Worm (Caenorhabditis elegans) whole organism, young adult: Measurements from ENCODE around the gene ymel-1.

Experiments
- B0019.2 ChIP-seq: fragments of 200-800 bp; sonication (Bioruptor generic); conservative IDR thresholded peaks from 2 replicates; pipeline ENCODE4 v1.3.6; 2022; ENCODE audit warnings: missing genetic modification reagents, missing genetic modification characterization, missing compliant biosample characterization
- B0035.1 ChIP-seq: sonication (generic microtip); optimal IDR thresholded peaks from 2 replicates; lab custom pipeline; 2016; ENCODE audit warnings: missing genetic modification characterization, mild to moderate bottlenecking, missing compliant biosample characterization, missing genotype, missing genetic modification reagents
- C06A6.2 ChIP-seq: fragments of 200-800 bp; sonication (Bioruptor generic); conservative IDR thresholded peaks from 2 replicates; pipeline ENCODE4 v1.3.6; 2022; ENCODE audit warnings: missing genetic modification characterization, missing compliant biosample characterization
- F10E7.11 ChIP-seq: sonication (generic microtip); optimal IDR thresholded peaks from 2 replicates; lab custom pipeline; 2017; ENCODE audit warnings: mild to moderate bottlenecking, missing genetic modification characterization, moderate library complexity, missing compliant biosample characterization
- F23B12.7 ChIP-seq: sonication (generic microtip); optimal IDR thresholded peaks from 2 replicates; lab custom pipeline; 2017; ENCODE audit warnings: missing genetic modification characterization, mild to moderate bottlenecking, missing compliant biosample characterization, antibody characterized with exemption, moderate library complexity; ENCODE audit not compliant: insufficient read depth
- F37B4.10 ChIP-seq: fragments of 200-800 bp; sonication (Bioruptor generic); IDR thresholded peaks from 2 replicates; pipeline ENCODE4 v1.3.6; 2022; ENCODE audit warnings: missing genetic modification characterization, missing compliant biosample characterization
- F52B5.7 ChIP-seq: sonication (generic microtip); optimal IDR thresholded peaks from 2 replicates; lab custom pipeline; 2016; ENCODE audit warnings: mild to moderate bottlenecking, missing genetic modification characterization, missing compliant biosample characterization
- K12H6.12 ChIP-seq: fragments of 200-800 bp; sonication (Bioruptor generic); optimal IDR thresholded peaks from 2 replicates; lab custom pipeline; 2018; ENCODE audit warnings: mild to moderate bottlenecking, missing genetic modification characterization, missing compliant biosample characterization
- Y79H2A.3 ChIP-seq: fragments of 200-800 bp; sonication (Bioruptor generic); conservative IDR thresholded peaks from 2 replicates; pipeline ENCODE4 v1.3.6; 2022; ENCODE audit warnings: missing genetic modification reagents, missing genetic modification characterization, missing compliant biosample characterization
- Y95B8A.8 ChIP-seq: fragments of 200-800 bp; sonication (Bioruptor generic); IDR thresholded peaks from 2 replicates; pipeline ENCODE4 v1.3.6; 2022; ENCODE audit warnings: missing genetic modification reagents, missing genetic modification characterization, missing compliant biosample characterization
- aptf-2 ChIP-seq: fragments of 200-800 bp; sonication (Bioruptor generic); conservative IDR thresholded peaks from 2 replicates; pipeline ENCODE4 v1.3.6; 2022; ENCODE audit warnings: missing genetic modification reagents, missing genetic modification characterization, missing compliant biosample characterization
- aptf-3 ChIP-seq: fragments of 200-800 bp; sonication (Bioruptor generic); IDR thresholded peaks from 2 replicates; pipeline ENCODE4 v1.3.6; 2022; ENCODE audit warnings: missing genetic modification characterization, missing compliant biosample characterization
- attf-3 ChIP-seq: fragments of 200-800 bp; sonication (Bioruptor generic); conservative IDR thresholded peaks from 2 replicates; pipeline ENCODE4 v1.3.6; 2022; ENCODE audit warnings: missing genetic modification reagents, missing genetic modification characterization, missing compliant biosample characterization
- bed-1 ChIP-seq: fragments of 200-800 bp; sonication (Bioruptor generic); IDR thresholded peaks from 2 replicates; pipeline ENCODE4 v1.3.6; 2022; ENCODE audit warnings: missing genetic modification reagents, missing genetic modification characterization, missing compliant biosample characterization
- bed-2 ChIP-seq: fragments of 200-800 bp; sonication (Bioruptor generic); IDR thresholded peaks from 2 replicates; pipeline ENCODE4 v1.3.6; 2022; ENCODE audit warnings: missing genetic modification reagents, missing genetic modification characterization, missing compliant biosample characterization
- ccch-3 ChIP-seq: fragments of 200-800 bp; sonication (Bioruptor generic); optimal IDR thresholded peaks from 2 replicates; lab custom pipeline; 2018; ENCODE audit warnings: mild to moderate bottlenecking, missing genetic modification characterization, missing compliant biosample characterization
- cebp-1 ChIP-seq, 2 experiments: fragments of 200-800 bp in 1 of 2; sonication (Bioruptor generic) in 1 of 2; sonication (generic microtip) in 1 of 2; IDR thresholded peaks in 1 of 2; optimal IDR thresholded peaks in 1 of 2; 2 replicates each; pipeline versions ENCODE4 v1.3.6 to Lab custom; 2017 to 2022; ENCODE audit warnings: missing compliant biosample characterization in 2 of 2, missing genetic modification characterization in 2 of 2, mild to moderate bottlenecking in 1 of 2, missing genetic modification reagents in 1 of 2, moderate library complexity in 1 of 2
- ceh-100 ChIP-seq: fragments of 200-800 bp; sonication (Bioruptor generic); IDR thresholded peaks from 2 replicates; pipeline ENCODE4 v1.3.6; 2022; ENCODE audit warnings: missing genetic modification reagents, missing genetic modification characterization, missing compliant biosample characterization
- ceh-27 ChIP-seq: fragments of 200-800 bp; sonication (Bioruptor generic); optimal IDR thresholded peaks from 2 replicates; lab custom pipeline; 2018; ENCODE audit warnings: mild to moderate bottlenecking, missing genetic modification characterization, moderate library complexity, missing compliant biosample characterization
- dpl-1 ChIP-seq: fragments of 150-350 bp; optimal IDR thresholded peaks from 2 replicates; lab custom pipeline; 2014; ENCODE audit warnings: missing biosample characterization, missing genetic modification reagents, missing genetic modification characterization
- him-1 ChIP-seq: sonication (generic microtip); optimal IDR thresholded peaks from 2 replicates; lab custom pipeline; 2016; ENCODE audit warnings: missing genotype, missing genetic modification reagents, missing genetic modification characterization, missing compliant biosample characterization
- hmg-1.2 ChIP-seq: fragments of 200-800 bp; sonication (Bioruptor generic); IDR thresholded peaks from 2 replicates; pipeline ENCODE4 v1.3.6; 2022; ENCODE audit warnings: missing genetic modification reagents, missing genetic modification characterization, missing compliant biosample characterization
- hsf-1 ChIP-seq: fragments of 200-800 bp; sonication (Bioruptor generic); IDR thresholded peaks from 2 replicates; pipeline ENCODE4 v1.3.6; 2022; ENCODE audit warnings: missing genetic modification reagents, missing genetic modification characterization, missing compliant biosample characterization
- lir-1 ChIP-seq: fragments of 200-800 bp; sonication (Bioruptor generic); conservative IDR thresholded peaks from 2 replicates; pipeline ENCODE4 v1.3.6; 2022; ENCODE audit warnings: missing genetic modification reagents, missing genetic modification characterization, missing compliant biosample characterization
- nhr-80 ChIP-seq: sonication (generic microtip); optimal IDR thresholded peaks from 2 replicates; lab custom pipeline; 2016; ENCODE audit warnings: missing genetic modification characterization, missing compliant biosample characterization
- pha-4 ChIP-seq: fragments of 150-350 bp; sonication (generic microtip); optimal IDR thresholded peaks from 2 replicates; lab custom pipeline; 2014; ENCODE audit warnings: missing biosample characterization, missing genetic modification reagents, missing genetic modification characterization
- somi-1 ChIP-seq: fragments of 200-800 bp; sonication (Bioruptor generic); optimal IDR thresholded peaks from 2 replicates; lab custom pipeline; 2018; ENCODE audit warnings: mild to moderate bottlenecking, missing genetic modification characterization, missing compliant biosample characterization
- zfh-2 ChIP-seq: fragments of 200-800 bp; sonication (Bioruptor generic); conservative IDR thresholded peaks from 2 replicates; pipeline ENCODE4 v1.3.6; 2022; ENCODE audit warnings: missing genetic modification reagents, missing genetic modification characterization, missing compliant biosample characterization
- zim-3 ChIP-seq: sonication (generic microtip); optimal IDR thresholded peaks from 2 replicates; lab custom pipeline; 2017; ENCODE audit warnings: mild to moderate bottlenecking, missing genetic modification characterization, moderate library complexity, missing compliant biosample characterization

The ymel-1 gene

DNA sequence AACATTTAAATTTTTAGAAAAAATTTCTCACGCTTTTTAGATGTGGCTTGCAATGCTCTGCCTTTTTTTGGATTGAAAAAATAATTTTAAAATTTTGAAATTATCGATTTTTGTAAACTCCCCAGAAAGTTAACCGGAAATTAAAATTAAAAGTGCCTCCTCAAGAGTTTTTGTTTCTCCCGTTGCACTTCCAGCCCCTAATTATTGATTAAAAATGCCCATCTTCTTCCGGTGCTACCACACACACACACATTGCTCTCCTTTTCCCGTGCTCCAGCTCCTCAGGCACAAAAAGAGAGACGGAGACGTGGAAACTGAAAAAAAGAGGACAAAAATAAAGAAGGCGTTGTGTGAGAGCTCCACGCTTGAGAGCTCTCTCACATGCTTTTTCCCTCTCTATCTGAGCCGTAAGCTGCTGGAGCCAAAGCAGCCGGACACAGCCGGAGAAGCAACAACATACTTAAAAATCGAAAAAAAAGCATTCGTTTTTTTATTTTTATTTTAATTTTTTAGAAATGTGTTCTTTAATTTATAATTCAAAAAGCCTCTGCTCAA, 48.5 kb upstream of the ymel-1 start:
- TF ChIP-seq K12H6.12 (tag; lab: Kevin White, UChicago) (peak; percentile 44), ceh-27 (GFP tag; lab: Kevin White, UChicago) (peak; percentile 4), lir-1 (GFP tag; lab: Robert Waterston, UW) (no peak)

DNA sequence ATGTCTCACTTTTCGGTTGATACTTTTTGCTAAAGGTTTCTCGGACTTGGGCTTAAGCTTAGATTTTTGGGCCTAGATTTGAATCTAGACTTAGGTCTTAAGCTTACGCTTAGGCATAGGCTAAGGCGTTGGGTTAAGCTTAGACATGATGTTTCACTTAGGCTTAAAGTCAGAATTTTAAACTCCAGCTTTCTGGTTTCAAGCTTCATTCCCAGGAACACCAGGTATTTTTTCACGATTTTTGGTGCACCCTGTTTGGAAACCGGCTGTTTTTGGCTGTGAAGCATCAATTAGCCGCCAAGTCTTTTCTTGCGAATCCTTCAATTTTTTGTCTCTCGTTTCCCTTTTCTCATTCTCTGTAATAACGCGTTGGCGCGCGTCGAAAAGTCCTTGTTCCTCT, 42.1 kb upstream of the ymel-1 start:
- no peak for TF ChIP-seq F52B5.7
- TF ChIP-seq F37B4.10 = 0 out of 2 replicates have a peak, but pooled peaks have one; percentile 41
- TF ChIP-seq, all 124 proteins: peak for 1

DNA sequence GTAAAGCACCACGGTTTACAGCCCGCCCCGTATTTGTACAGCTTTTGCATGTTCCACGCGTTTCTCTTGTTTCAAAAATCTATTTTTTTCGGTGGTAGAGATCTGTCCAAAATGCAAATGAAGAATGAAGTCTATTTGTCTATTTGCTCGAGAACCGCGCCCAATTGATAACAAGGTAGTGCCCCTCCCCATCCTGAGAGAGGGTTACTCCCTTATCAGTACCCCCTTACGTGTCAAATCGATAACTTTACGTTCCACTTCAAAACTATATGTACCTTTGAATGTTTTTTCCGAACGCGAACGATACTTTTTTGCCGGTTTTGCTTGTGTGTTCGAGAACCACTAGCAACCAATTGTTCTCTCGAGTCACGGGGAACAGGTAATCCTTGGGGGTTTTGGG, 39.9 kb upstream of the ymel-1 start:
- TF ChIP-seq Y79H2A.3 (GFP tag; lab: Robert Waterston, UW) (no peak), cebp-1 (GFP tag; IDR thresholded peaks at IDR 0.05; lab: Robert Waterston, UW) (no peak), cebp-1 (tag; optimal IDR thresholded peaks at IDR 0.05; lab: Kevin White, UChicago) (no peak), C06A6.2 (GFP tag; lab: Robert Waterston, UW) (no peak), B0035.1 (tag; lab: Kevin White, UChicago) (no peak), zfh-2 (GFP tag; lab: Robert Waterston, UW) (no peak), nhr-80 (tag; lab: Kevin White, UChicago) (peak; percentile 67), hsf-1 (GFP tag; lab: Robert Waterston, UW) (no peak)

DNA sequence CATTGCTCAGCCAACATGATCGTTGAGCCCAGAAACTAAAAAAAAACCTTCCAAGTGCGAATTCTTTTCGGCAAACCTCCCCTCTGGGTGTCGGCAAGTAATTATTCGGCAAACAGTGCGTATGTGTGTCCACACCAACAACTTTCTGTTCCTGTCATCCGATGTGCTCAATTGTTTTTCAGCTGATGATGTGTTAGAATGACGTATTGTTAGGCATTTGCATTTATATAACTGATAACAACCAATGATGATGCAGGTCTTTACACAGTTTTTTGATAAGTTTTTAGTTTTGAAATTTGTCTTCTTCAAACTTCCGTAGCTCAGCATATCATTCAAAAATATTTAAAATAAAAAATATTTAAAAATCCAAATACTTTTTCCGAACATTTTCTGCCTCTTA, 37.0 kb upstream of the ymel-1 start:
- TF ChIP-seq pha-4 (tag; lab: Kevin White, UChicago) (no peak), nhr-80 (tag; lab: Kevin White, UChicago) (peak; percentile 57), F23B12.7 (tag; lab: Kevin White, UChicago) (no peak), attf-3 (GFP tag; lab: Robert Waterston, UW) (no peak), bed-2 (no peak)

DNA sequence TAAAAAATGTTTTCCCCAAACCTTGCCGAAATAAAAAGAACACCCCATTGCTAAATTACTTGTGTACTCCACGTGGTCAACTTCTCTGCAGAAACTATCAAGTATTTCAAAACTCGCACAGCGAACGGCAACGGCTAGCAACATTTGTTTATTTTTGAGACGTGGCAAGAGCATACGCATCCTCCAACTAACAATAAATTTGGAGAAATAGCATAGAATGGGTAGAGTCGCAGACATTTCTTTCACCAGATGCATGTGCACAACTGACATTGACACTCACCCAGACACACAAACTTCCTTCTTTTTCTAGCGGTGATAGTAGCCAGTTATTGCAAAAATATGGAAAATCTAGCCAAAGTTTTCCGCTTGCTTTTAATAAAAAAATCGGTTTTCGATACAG, 36.3 kb upstream of the ymel-1 start:
- TF ChIP-seq aptf-2 (GFP tag; lab: Robert Waterston, UW) = no peak
- no peak for TF ChIP-seq cebp-1 (GFP tag; IDR thresholded peaks at IDR 0.05; lab: Robert Waterston, UW)
- TF ChIP-seq cebp-1 (tag; optimal IDR thresholded peaks at IDR 0.05; lab: Kevin White, UChicago) = peak; percentile 29
- no peak for TF ChIP-seq dpl-1 (GFP tag; lab: Kevin White, UChicago)
- TF ChIP-seq hmg-1.2 = peak; percentile 80
- no peak for TF ChIP-seq Y95B8A.8
- TF ChIP-seq somi-1 (GFP tag; lab: Kevin White, UChicago) = no peak
- TF ChIP-seq ceh-100 (GFP tag; lab: Robert Waterston, UW) = no peak
- no peak for TF ChIP-seq ccch-3
- no peak for TF ChIP-seq bed-1 (GFP tag; lab: Robert Waterston, UW)
- TF ChIP-seq F10E7.11 (tag; lab: Kevin White, UChicago) = no peak

DNA sequence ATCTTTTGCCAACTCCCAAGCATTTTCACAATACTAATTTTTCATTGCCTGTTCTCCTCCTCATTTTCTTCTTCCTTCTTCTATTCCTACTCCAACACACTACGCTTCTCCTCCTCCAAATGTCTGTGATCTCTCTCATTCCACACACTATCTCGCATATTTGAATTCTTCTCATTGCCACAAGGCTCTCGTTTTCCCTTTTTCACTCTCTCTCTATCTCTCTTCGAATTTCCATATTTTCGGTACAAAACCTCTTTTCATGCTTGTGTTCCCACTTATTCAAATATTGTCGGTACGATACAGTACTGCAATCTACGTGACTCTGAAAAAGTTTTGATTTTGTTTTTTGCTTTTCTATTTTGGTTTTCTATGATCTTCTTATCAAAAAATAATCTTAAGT, 35.3 kb upstream of the ymel-1 start:
- TF ChIP-seq him-1 (tag; lab: Kevin White, UChicago) = no peak
- no peak for TF ChIP-seq zim-3 (tag; lab: Kevin White, UChicago)
- TF ChIP-seq hmg-1.2 = peak; percentile 58; the same call in 1 of the 2 replicates
- no peak for TF ChIP-seq bed-2

DNA sequence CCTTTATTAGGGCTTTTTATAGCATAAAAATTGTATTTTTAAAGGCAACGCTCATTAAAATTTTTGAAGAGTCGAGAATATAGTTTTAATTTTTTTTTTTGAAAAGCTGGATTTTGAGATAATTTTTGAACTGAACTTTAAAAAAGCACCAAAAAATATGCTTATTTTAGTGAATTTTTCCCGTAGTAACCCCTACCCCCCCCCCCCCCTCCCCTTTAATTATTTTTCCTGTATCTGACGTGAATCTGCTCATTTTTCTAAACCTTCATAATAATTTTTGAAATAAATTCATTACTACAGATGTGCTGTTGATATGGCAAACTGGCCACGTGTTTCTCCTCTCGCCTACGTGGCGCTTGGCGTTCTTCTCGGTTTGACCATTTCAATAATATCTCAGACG, 34.5 kb upstream of the ymel-1 start, which contains the start of gene C38H2.2:
C38H2.2 (plus strand) TSS at position 301 of the 400 bp plus-strand sequence.
- TF ChIP-seq aptf-3 (GFP tag; lab: Robert Waterston, UW) = no peak
- TF ChIP-seq B0019.2 (GFP tag; lab: Robert Waterston, UW) = no peak
